Worm (Caenorhabditis elegans): ENCODE measurements around the gene prp-18.

Gene prp-18

ce11 chrIV:9915128-9915527 lies 30.9 kb upstream of the prp-18 start:
- no peak for TF ChIP-seq jun-1 (tag; optimal IDR thresholded peaks at IDR 0.05)
- no peak for TF ChIP-seq spr-1 (tag; optimal IDR thresholded peaks at IDR 0.05)
- no peak for TF ChIP-seq Y48G9A.11 (GFP tag; IDR thresholded peaks at IDR 0.05)
- no peak for TF ChIP-seq zip-11 (GFP tag; IDR thresholded peaks at IDR 0.05)
- TF ChIP-seq egl-43 (GFP tag; IDR thresholded peaks at IDR 0.05), result 0 out of 2 replicates have a peak, but pooled peaks have one; percentile 10
- no peak for TF ChIP-seq tra-1 (GFP tag; IDR thresholded peaks at IDR 0.05)
- no peak for TF ChIP-seq ZK337.2 (GFP tag; IDR thresholded peaks at IDR 0.05)
- TF ChIP-seq pha-4 (GFP tag; IDR thresholded peaks at IDR 0.05), result no peak
- TF ChIP-seq pha-4 (tag; optimal IDR thresholded peaks at IDR 0.05), result no peak
- TF ChIP-seq nhr-76 (tag; optimal IDR thresholded peaks at IDR 0.05), result no peak
- no peak for TF ChIP-seq F44E2.7 (GFP tag; IDR thresholded peaks at IDR 0.05)
- peak in 1 of 2 experiments; percentile 46 for TF ChIP-seq unc-62 (GFP tag; optimal IDR thresholded peaks at IDR 0.05 in 1 of 2)
- no peak for TF ChIP-seq unc-62 (tag; optimal IDR thresholded peaks at IDR 0.05)
- peak; percentile 66; the same call in 1 of the 2 replicates for TF ChIP-seq set-16 (GFP tag; IDR thresholded peaks at IDR 0.05)
- no peak for TF ChIP-seq ama-1 (optimal IDR thresholded peaks at IDR 0.05)
- no peak for TF ChIP-seq F49E8.2 (tag; optimal IDR thresholded peaks at IDR 0.05; ENCODE audit: borderline replicate concordance)
- TF ChIP-seq snpc-4 (tag; optimal IDR thresholded peaks at IDR 0.05), result no peak
- no peak for TF ChIP-seq ceh-44 (GFP tag; IDR thresholded peaks at IDR 0.05)
- TF ChIP-seq aha-1 (tag), result peak; percentile 40
- TF ChIP-seq hlh-11 (tag; optimal IDR thresholded peaks at IDR 0.05), result peak; percentile 18
- no peak for TF ChIP-seq dmd-9 (GFP tag; IDR thresholded peaks at IDR 0.05)
- no peak for TF ChIP-seq dve-1 (tag; optimal IDR thresholded peaks at IDR 0.05; ENCODE audit: insufficient read depth)
- no peak for TF ChIP-seq nhr-6 (tag; optimal IDR thresholded peaks at IDR 0.05)
- TF ChIP-seq nhr-28 (tag; optimal IDR thresholded peaks at IDR 0.05), result no peak

- TF ChIP-seq lin-29 (GFP tag; IDR thresholded peaks at IDR 0.05) (no peak), dmd-6 (GFP tag; IDR thresholded peaks at IDR 0.05) (no peak), mxl-3 (GFP tag; optimal IDR thresholded peaks at IDR 0.05) (peak; percentile 54), nhr-25 (tag; optimal IDR thresholded peaks at IDR 0.05; ENCODE audit: borderline replicate concordance, insufficient read depth) (no peak), spr-1 (tag; optimal IDR thresholded peaks at IDR 0.05) (peak; percentile 36), hlh-11 (tag; optimal IDR thresholded peaks at IDR 0.05) (peak; percentile 58), T26A8.4 (GFP tag; IDR thresholded peaks at IDR 0.05) (0 out of 2 replicates have a peak, but pooled peaks have one; percentile 35), nhr-48 (tag; optimal IDR thresholded peaks at IDR 0.05) (peak; percentile 19), aha-1 (tag) (peak; percentile 21), mdl-1 (tag; optimal IDR thresholded peaks at IDR 0.05) (peak in 1 of 2 experiments; percentile 12)
These were observed 28.9 kb upstream of the prp-18 start for ce11 chrIV:9913064-9913463.

- TF ChIP-seq mep-1 (tag; optimal IDR thresholded peaks at IDR 0.05) (no peak), daf-8 (GFP tag; IDR thresholded peaks at IDR 0.05) (no peak), unc-62 (GFP tag; optimal IDR thresholded peaks at IDR 0.05 in 1 of 2) (no peak), unc-62 (tag; optimal IDR thresholded peaks at IDR 0.05) (no peak), pha-4 (GFP tag; IDR thresholded peaks at IDR 0.05) (no peak), pha-4 (tag; optimal IDR thresholded peaks at IDR 0.05) (no peak), lin-39 (tag; optimal IDR thresholded peaks at IDR 0.05) (no peak), Y48G9A.11 (GFP tag; IDR thresholded peaks at IDR 0.05) (no peak), madf-9 (GFP tag; conservative IDR thresholded peaks at IDR 0.05) (no peak), mdt-29 (GFP tag; IDR thresholded peaks at IDR 0.05) (no peak), nhr-10 (tag; optimal IDR thresholded peaks at IDR 0.05) (no peak), ceh-28 (tag; optimal IDR thresholded peaks at IDR 0.05) (no peak), snpc-1.2 (GFP tag; IDR thresholded peaks at IDR 0.05) (no peak), lim-7 (GFP tag; IDR thresholded peaks at IDR 0.05) (no peak)
These were observed 19.4 kb upstream of the prp-18 start, which contains the start of gene best-13 for ce11 chrIV:9903608-9904007. best-13 (plus strand) TSS chrIV:9903908.
